Fruit fly (Drosophila melanogaster) whole organism, embryonic: ENCODE data around the gene Ac76E.

ENCODE experiments used
- Abd-B ChIP-seq: fragments of 200-800 bp; sonication (Bioruptor generic); optimal IDR thresholded peaks from 2 replicates; lab custom pipeline; 2018; ENCODE audit warnings: missing biosample characterization, mild to moderate bottlenecking, missing genetic modification characterization, moderate library complexity
- CG10321 ChIP-seq: fragments of 200-800 bp; sonication (Bioruptor generic); IDR thresholded peaks from 2 replicates; pipeline ENCODE4 v1.3.6; 2022; ENCODE audit warnings: missing biosample characterization, missing genetic modification characterization
- CG12744 ChIP-seq: fragments of 200-800 bp; sonication (Bioruptor generic); optimal IDR thresholded peaks from 2 replicates; lab custom pipeline; 2016; ENCODE audit warnings: missing biosample characterization, missing genetic modification characterization
- CG1647 ChIP-seq: fragments of 200-800 bp; sonication (Bioruptor generic); optimal IDR thresholded peaks from 3 replicates; lab custom pipeline; 2016; ENCODE audit warnings: missing biosample characterization, missing genetic modification characterization
- Lim3 ChIP-seq: fragments of 200-800 bp; sonication (Bioruptor generic); IDR thresholded peaks from 2 replicates; pipeline ENCODE4 v1.3.6; 2022; ENCODE audit warnings: missing biosample characterization, missing genetic modification characterization
- Usf ChIP-seq: fragments of 200-800 bp; sonication (Bioruptor generic); optimal IDR thresholded peaks from 2 replicates; lab custom pipeline; 2017; ENCODE audit warnings: missing genotype, missing biosample characterization, missing genetic modification characterization
- Vsx1 ChIP-seq: fragments of 200-800 bp; sonication (Bioruptor generic); optimal IDR thresholded peaks from 2 replicates; lab custom pipeline; 2017; ENCODE audit warnings: missing biosample characterization, mild to moderate bottlenecking, missing genetic modification characterization, missing genetic modification reagents
- disco-r ChIP-seq: fragments of 200-800 bp; sonication (Bioruptor generic); optimal IDR thresholded peaks from 2 replicates; lab custom pipeline; 2016; ENCODE audit warnings: missing biosample characterization, missing genetic modification characterization
- gce ChIP-seq: fragments of 200-800 bp; sonication (Bioruptor generic); IDR thresholded peaks from 3 replicates; pipeline ENCODE4 v1.3.6; 2022; ENCODE audit warnings: missing biosample characterization, missing genetic modification characterization
- ttk ChIP-seq: fragments of 200-800 bp; sonication (Bioruptor generic); IDR thresholded peaks from 2 replicates; pipeline ENCODE4 v2.1.2; 2022; ENCODE audit warnings: missing biosample characterization, missing genetic modification characterization

DNA sequence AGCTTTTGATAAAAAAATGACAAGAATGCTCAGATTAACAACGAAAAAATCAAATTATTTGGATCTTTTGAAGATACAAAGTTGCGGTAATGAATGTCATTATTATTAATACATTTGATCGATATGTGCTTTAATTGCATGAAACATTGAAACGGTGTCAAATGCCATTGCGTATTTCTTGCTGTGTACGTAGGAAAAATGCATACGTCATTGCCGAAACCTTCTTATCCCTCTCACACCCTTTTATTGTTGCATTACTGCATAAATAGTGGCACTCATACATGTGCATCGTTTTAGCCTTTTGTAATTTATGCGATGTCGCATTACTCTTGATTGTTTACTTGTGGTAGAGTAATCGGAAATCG, 31.4 kb upstream of the Ac76E start:
- TF ChIP-seq CG10321 (GFP tag; lab: Robert Waterston, UW) (no peak), Abd-B (no peak), CG12744 (GFP tag; lab: Kevin White, UChicago) (no peak), gce (no peak), disco-r (GFP tag; lab: Kevin White, UChicago) (no peak), ttk (GFP tag; lab: Robert Waterston, UW) (no peak), Lim3 (GFP tag; lab: Robert Waterston, UW) (no peak), Vsx1 (GFP tag; lab: Kevin White, UChicago) (no peak), Usf (GFP tag; lab: Kevin White, UChicago) (no peak), CG1647 (GFP tag; lab: Kevin White, UChicago) (no peak)
